Fruit fly (Drosophila melanogaster) whole organism, adult: ENCODE results near the gene CG6678.

Experiments
- CG11617 ChIP-seq: fragments of 200-800 bp; sonication (Bioruptor generic); optimal IDR thresholded peaks from 2 replicates; lab custom pipeline; 2017; ENCODE audit warnings: mild to moderate bottlenecking, missing biosample characterization, missing genetic modification reagents, missing genetic modification characterization
- CG14711 ChIP-seq: fragments of 200-800 bp; sonication (Bioruptor generic); optimal IDR thresholded peaks from 2 replicates; lab custom pipeline; 2018; ENCODE audit warnings: missing biosample characterization, mild to moderate bottlenecking, missing genetic modification characterization, moderate library complexity
- CG1620 ChIP-seq: fragments of 200-800 bp; sonication (Bioruptor generic); optimal IDR thresholded peaks from 2 replicates; lab custom pipeline; 2016; ENCODE audit warnings: missing biosample characterization, missing genetic modification characterization
- CG33017 ChIP-seq: fragments of 200-800 bp; sonication (Bioruptor generic); optimal IDR thresholded peaks from 2 replicates; lab custom pipeline; 2018; ENCODE audit warnings: missing biosample characterization, mild to moderate bottlenecking, missing genetic modification characterization, moderate library complexity
- CG5204 ChIP-seq: fragments of 200-800 bp; sonication (Bioruptor generic); optimal IDR thresholded peaks from 2 replicates; lab custom pipeline; 2016; ENCODE audit warnings: missing biosample characterization, missing genetic modification characterization
- CG7045 ChIP-seq: fragments of 200-800 bp; sonication (Bioruptor generic); optimal IDR thresholded peaks from 2 replicates; lab custom pipeline; 2017; ENCODE audit warnings: missing biosample characterization, mild to moderate bottlenecking, missing genetic modification characterization
- CG7101 ChIP-seq: fragments of 200-800 bp; sonication (Bioruptor generic); optimal IDR thresholded peaks from 2 replicates; lab custom pipeline; 2018; ENCODE audit warnings: missing biosample characterization, mild to moderate bottlenecking, missing genetic modification characterization, moderate library complexity
- Clk ChIP-seq: fragments of 200-800 bp; sonication (Bioruptor generic); optimal IDR thresholded peaks from 2 replicates; lab custom pipeline; 2017; ENCODE audit warnings: missing biosample characterization, missing genetic modification characterization
- Crg-1 ChIP-seq: fragments of 200-800 bp; sonication (Bioruptor generic); optimal IDR thresholded peaks from 2 replicates; lab custom pipeline; 2016; ENCODE audit warnings: missing biosample characterization, missing genetic modification characterization
- Hr96 ChIP-seq: fragments of 200-800 bp; sonication (Bioruptor generic); optimal IDR thresholded peaks from 2 replicates; lab custom pipeline; 2016; ENCODE audit warnings: missing biosample characterization, missing genetic modification characterization
- cnc ChIP-seq, 2 experiments: fragments of >200 bp; optimal IDR thresholded peaks; 2 replicates each; lab custom pipeline; 2017
- kay ChIP-seq: fragments of 200-800 bp; sonication (Bioruptor generic); peaks from one replicate; lab custom pipeline; 2016; ENCODE audit warnings: missing biosample characterization, missing genetic modification characterization, borderline replicate concordance
- ovo ChIP-seq: fragments of 200-800 bp; sonication (Bioruptor generic); optimal IDR thresholded peaks from 2 replicates; lab custom pipeline; 2016; ENCODE audit warnings: missing biosample characterization, missing genetic modification characterization
- tj ChIP-seq: fragments of 200-800 bp; sonication (Bioruptor generic); optimal IDR thresholded peaks from 3 replicates; lab custom pipeline; 2017; ENCODE audit warnings: missing biosample characterization, mild to moderate bottlenecking, missing genetic modification characterization, moderate library complexity
- toe ChIP-seq: fragments of 200-800 bp; sonication (Bioruptor generic); optimal IDR thresholded peaks from 2 replicates; lab custom pipeline; 2016; ENCODE audit warnings: missing biosample characterization, missing genetic modification characterization

The CG6678 gene

dm6 chr3R:21949561-21949862, 62.7 kb downstream of the CG6678 start:
- no peak for TF ChIP-seq CG7045 (GFP tag; lab: Kevin White, UChicago)
- no peak for TF ChIP-seq ovo (GFP tag; lab: Kevin White, UChicago)
- TF ChIP-seq kay = peak; percentile 93
- TF ChIP-seq CG33017 (tag; lab: Kevin White, UChicago) = no peak
- peak; percentile 56 for TF ChIP-seq tj (GFP tag; lab: Kevin White, UChicago)
- no peak for TF ChIP-seq CG14711
- no peak for TF ChIP-seq CG7101 (tag; lab: Kevin White, UChicago)
- no peak for TF ChIP-seq Clk (GFP tag; lab: Kevin White, UChicago)
- no peak for TF ChIP-seq CG11617 (GFP tag; lab: Kevin White, UChicago)

DNA sequence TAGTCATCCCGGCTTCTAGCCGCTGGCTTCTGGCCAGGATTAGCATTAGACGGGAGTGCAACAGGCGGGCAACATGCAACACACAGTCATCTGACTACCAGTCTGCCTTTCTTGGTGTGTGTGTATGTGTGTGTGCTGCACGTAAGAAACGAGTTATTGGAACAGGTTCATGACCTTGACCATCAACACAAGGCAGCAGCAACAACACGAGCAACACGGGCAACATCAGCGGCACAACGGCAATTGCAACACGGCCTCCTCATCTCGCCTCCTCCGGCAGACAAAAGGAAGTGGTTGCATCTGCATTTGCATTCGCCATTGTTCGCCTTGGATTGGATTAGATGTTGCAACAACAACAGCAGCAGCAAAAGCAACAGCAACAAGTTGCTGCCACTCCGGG, 64.6 kb downstream of the CG6678 start:
- TF ChIP-seq CG33017 (tag; lab: Kevin White, UChicago) (no peak), kay (no peak)

DNA sequence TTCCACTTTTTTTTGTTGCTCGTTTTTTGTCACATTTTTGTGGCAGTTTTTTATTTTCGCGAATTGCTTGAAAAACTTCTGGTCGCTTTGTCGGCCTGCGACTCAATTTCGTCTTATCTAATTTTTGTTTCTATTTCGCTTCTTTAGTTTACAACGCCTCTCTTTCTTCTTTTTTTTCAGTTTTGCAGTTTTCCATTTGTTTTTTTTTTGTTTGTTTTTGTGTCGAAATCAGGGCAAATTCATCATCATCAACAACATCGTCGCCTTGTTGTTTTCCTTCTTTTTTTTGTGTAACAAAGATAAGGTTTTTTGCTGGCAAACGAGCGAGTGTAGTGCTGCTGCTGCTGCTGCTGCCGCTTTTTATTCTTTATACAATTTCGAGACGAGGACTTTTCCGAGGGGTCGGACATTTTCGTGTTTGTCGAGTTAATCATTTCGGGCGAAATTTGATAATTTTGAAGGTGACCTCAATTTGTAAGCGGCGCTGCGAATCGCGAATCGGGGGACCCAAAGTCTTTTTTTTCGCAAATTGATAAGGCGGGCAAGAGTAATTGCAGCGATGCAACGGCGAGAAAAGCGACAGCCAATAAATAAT, 67.3 kb downstream of the CG6678 start:
- TF ChIP-seq tj (GFP tag; lab: Kevin White, UChicago) (peak; percentile 26), Hr96 (GFP tag; lab: Kevin White, UChicago) (peak; percentile 31), Crg-1 (GFP tag; lab: Kevin White, UChicago) (no peak), CG33017 (tag; lab: Kevin White, UChicago) (peak; percentile 22), CG7045 (GFP tag; lab: Kevin White, UChicago) (no peak), CG11617 (GFP tag; lab: Kevin White, UChicago) (peak; percentile 24), Clk (GFP tag; lab: Kevin White, UChicago) (no peak), CG5204 (no peak), CG14711 (no peak), cnc (optimal IDR thresholded peaks at IDR 0.05; lab: Kevin White, UChicago) (no peak), CG1620 (GFP tag; lab: Kevin White, UChicago) (no peak), toe (no peak), kay (peak; percentile 82)

dm6 chr3R:21956340-21956739, 69.5 kb downstream of the CG6678 start:
- TF ChIP-seq ovo (GFP tag; lab: Kevin White, UChicago) = no peak
